Worm (Caenorhabditis elegans): ENCODE data around the gene C14C10.5.

DNA sequence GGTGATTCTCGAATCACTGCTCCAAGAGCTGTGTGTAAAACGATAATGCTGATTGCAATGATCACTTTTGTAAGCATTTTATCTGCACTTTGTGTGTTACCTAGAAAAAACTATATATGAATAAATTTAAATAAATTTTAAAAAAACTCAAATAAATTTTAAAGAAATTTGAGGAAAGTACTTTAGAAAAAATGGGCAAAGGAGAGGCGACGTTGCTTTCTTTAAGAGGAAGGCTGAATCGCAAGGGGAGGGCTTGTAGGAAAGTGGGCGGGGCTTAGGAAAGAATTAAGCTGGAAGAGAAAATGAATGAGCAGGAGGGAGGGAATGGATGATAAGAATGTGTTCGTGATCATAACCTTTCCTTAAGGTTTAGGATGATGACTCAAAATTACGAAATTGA lies 32.1 kb upstream of the C14C10.5 start, which contains the start of gene E02A10.4:
- TF ChIP-seq F13H6.1 (tag; optimal IDR thresholded peaks at IDR 0.05) = no peak
- no peak for TF ChIP-seq pqm-1 (tag; optimal IDR thresholded peaks at IDR 0.05)
- no peak for TF ChIP-seq elt-4 (tag; optimal IDR thresholded peaks at IDR 0.05)
- no peak for TF ChIP-seq unc-3 (GFP tag; conservative IDR thresholded peaks at IDR 0.05)
- TF ChIP-seq unc-3 (tag; optimal IDR thresholded peaks at IDR 0.05) = no peak
- no peak for TF ChIP-seq ttx-3 (tag; optimal IDR thresholded peaks at IDR 0.05)
- no peak for TF ChIP-seq K02D7.2 (tag; optimal IDR thresholded peaks at IDR 0.05)
- TF ChIP-seq nhr-232 (tag; optimal IDR thresholded peaks at IDR 0.05) = no peak
- TF ChIP-seq ceh-18 (tag; optimal IDR thresholded peaks at IDR 0.05) = no peak
- no peak for TF ChIP-seq ahr-1 (tag; optimal IDR thresholded peaks at IDR 0.05)
- no peak for TF ChIP-seq pag-3 (tag; optimal IDR thresholded peaks at IDR 0.05; ENCODE audit: borderline replicate concordance)

Data from whole organism, late embryonic.